Fruit fly (Drosophila melanogaster) whole organism, prepupa: ENCODE data around the gene CG2129.
A peak's percentile ranks its signal among the peaks of the same experiment; 100 is the strongest.

Experiments
- Blimp-1 ChIP-seq: fragments of 200-800 bp; sonication (Bioruptor generic); optimal IDR thresholded peaks from 3 replicates; lab custom pipeline; 2017; ENCODE audit warnings: missing biosample characterization, missing genetic modification characterization, mild to moderate bottlenecking, moderate library complexity, missing genetic modification reagents
- CG10669 ChIP-seq: fragments of 200-800 bp; sonication (Bioruptor generic); optimal IDR thresholded peaks from 3 replicates; lab custom pipeline; 2018; ENCODE audit warnings: missing biosample characterization, mild to moderate bottlenecking, missing genetic modification characterization, moderate library complexity
- CG1621 ChIP-seq: fragments of 200-800 bp; sonication (Bioruptor generic); optimal IDR thresholded peaks from 3 replicates; lab custom pipeline; 2018; ENCODE audit warnings: missing biosample characterization, mild to moderate bottlenecking, missing genetic modification characterization
- CG16779 ChIP-seq: fragments of 200-800 bp; sonication (Bioruptor generic); optimal IDR thresholded peaks from 3 replicates; lab custom pipeline; 2017; ENCODE audit warnings: missing biosample characterization, mild to moderate bottlenecking, missing genetic modification characterization
- CG31627 ChIP-seq: fragments of 200-800 bp; sonication (Bioruptor generic); optimal IDR thresholded peaks from 3 replicates; lab custom pipeline; 2016; ENCODE audit warnings: missing biosample characterization, missing genetic modification characterization
- CG32006 ChIP-seq: fragments of 200-800 bp; sonication (Bioruptor generic); optimal IDR thresholded peaks from 3 replicates; lab custom pipeline; 2017; ENCODE audit warnings: missing biosample characterization, mild to moderate bottlenecking, missing genetic modification characterization
- CG34406 ChIP-seq: fragments of 200-800 bp; sonication (Bioruptor generic); optimal IDR thresholded peaks from 3 replicates; lab custom pipeline; 2016; ENCODE audit warnings: missing biosample characterization, missing genetic modification characterization
- CG3919 ChIP-seq: fragments of 200-800 bp; sonication (Bioruptor generic); optimal IDR thresholded peaks from 3 replicates; lab custom pipeline; 2016; ENCODE audit warnings: missing biosample characterization, missing genetic modification characterization
- CG6854 ChIP-seq: fragments of 200-800 bp; sonication (Bioruptor generic); optimal IDR thresholded peaks from 2 replicates; lab custom pipeline; 2017; ENCODE audit warnings: missing biosample characterization, mild to moderate bottlenecking, missing genetic modification characterization
- CG8632 ChIP-seq: fragments of 200-800 bp; sonication (Bioruptor generic); optimal IDR thresholded peaks from 3 replicates; lab custom pipeline; 2016; ENCODE audit warnings: missing biosample characterization, missing genetic modification characterization
- Eip75B ChIP-seq: fragments of 200-800 bp; sonication (Bioruptor generic); optimal IDR thresholded peaks from 3 replicates; lab custom pipeline; 2016; ENCODE audit warnings: missing biosample characterization, missing genetic modification characterization
- Eip78C ChIP-seq: fragments of 200-800 bp; sonication (Bioruptor generic); peaks from one replicate; lab custom pipeline; 2016; ENCODE audit warnings: missing biosample characterization, missing genetic modification characterization
- Ets21C ChIP-seq: fragments of 200-800 bp; sonication (Bioruptor generic); optimal IDR thresholded peaks from 3 replicates; lab custom pipeline; 2016; ENCODE audit warnings: missing biosample characterization, missing genetic modification characterization
- Hr4 ChIP-seq: fragments of 200-800 bp; sonication (Bioruptor generic); optimal IDR thresholded peaks from 3 replicates; lab custom pipeline; 2016; ENCODE audit warnings: missing biosample characterization, missing genetic modification characterization
- Sox14 ChIP-seq: fragments of 200-800 bp; sonication (Bioruptor generic); optimal IDR thresholded peaks from 3 replicates; lab custom pipeline; 2016; ENCODE audit warnings: missing biosample characterization, missing genetic modification characterization
- dsx ChIP-seq: fragments of 200-800 bp; optimal IDR thresholded peaks from 3 replicates; lab custom pipeline; 2019; ENCODE audit warnings: missing biosample characterization, mild to moderate bottlenecking, missing genetic modification characterization, moderate library complexity; ENCODE audit not compliant: poor library complexity, severe bottlenecking
- net ChIP-seq: fragments of 200-800 bp; sonication (Bioruptor generic); optimal IDR thresholded peaks from 3 replicates; lab custom pipeline; 2016; ENCODE audit warnings: missing biosample characterization, missing genetic modification characterization
- pdm3 ChIP-seq: fragments of 200-800 bp; sonication (Bioruptor generic); optimal IDR thresholded peaks from 3 replicates; lab custom pipeline; 2016; ENCODE audit warnings: missing biosample characterization, missing genetic modification characterization
- salr ChIP-seq, 2 experiments: fragments of 200-800 bp; sonication (Bioruptor generic); optimal IDR thresholded peaks; 3 replicates each; lab custom pipeline; 2016 to 2018; ENCODE audit warnings: missing biosample characterization in 2 of 2, missing genetic modification characterization in 2 of 2, mild to moderate bottlenecking in 1 of 2
- spab ChIP-seq: fragments of 200-800 bp; sonication (Bioruptor generic); optimal IDR thresholded peaks from 2 replicates; lab custom pipeline; 2017; ENCODE audit warnings: missing biosample characterization, mild to moderate bottlenecking, missing genetic modification characterization, missing genetic modification reagents
- svp ChIP-seq: fragments of 200-800 bp; sonication (Bioruptor generic); peaks from one replicate; lab custom pipeline; 2016; ENCODE audit warnings: missing biosample characterization, missing genetic modification characterization

CG2129 gene

DNA sequence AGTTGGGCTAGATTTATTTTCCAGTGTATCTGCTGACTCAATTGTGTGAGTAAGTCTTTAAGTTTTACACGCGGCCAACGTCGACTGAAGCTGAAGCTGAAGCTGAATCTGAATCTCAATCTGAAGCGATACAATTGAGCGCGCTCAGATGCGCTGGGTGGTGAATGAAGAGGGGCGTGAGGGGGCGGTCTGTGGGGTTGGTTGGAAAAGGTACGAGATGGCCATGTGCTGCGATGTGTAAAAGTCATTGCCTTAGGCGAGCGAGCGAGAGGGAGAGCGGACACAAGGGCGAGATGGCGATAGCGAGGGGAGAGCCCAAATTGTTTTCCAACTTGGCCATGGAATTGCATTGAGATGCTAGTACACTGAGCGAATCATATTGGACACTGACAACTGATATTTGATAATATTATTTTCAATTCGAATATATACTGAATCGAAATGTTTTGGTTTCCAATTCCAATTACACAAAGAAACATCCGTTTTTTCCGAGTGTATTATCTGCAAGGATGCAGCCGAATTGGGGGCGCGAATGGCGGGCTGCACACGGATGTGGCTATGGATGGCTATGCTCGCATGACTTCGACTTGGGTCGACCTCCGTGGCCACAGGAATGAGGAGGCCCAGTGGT is 51.1 kb downstream of the CG2129 start (continued):
- peak; percentile 69 for TF ChIP-seq CG32006
- TF ChIP-seq CG1621 (tag; lab: Kevin White, UChicago) = peak; percentile 68
- peak; percentile 66 for TF ChIP-seq CG31627 (GFP tag; lab: Kevin White, UChicago)
- peak; percentile 79 for TF ChIP-seq Eip75B (GFP tag; lab: Kevin White, UChicago)
- peak; percentile 70 for TF ChIP-seq pdm3 (GFP tag; lab: Kevin White, UChicago)
- peak; percentile 76 for TF ChIP-seq Sox14
- peak; percentile 62 for TF ChIP-seq CG34406 (GFP tag; lab: Kevin White, UChicago)
- TF ChIP-seq dsx (GFP tag; lab: Kevin White, UChicago) = peak; percentile 55
- peak; percentile 64 for TF ChIP-seq CG10669
- peak; percentile 26 for TF ChIP-seq Blimp-1 (GFP tag; lab: Kevin White, UChicago)
- TF ChIP-seq net (GFP tag; lab: Kevin White, UChicago) = peak; percentile 13
- peak; percentile 34 for TF ChIP-seq spab
- peak; percentile 7 for TF ChIP-seq CG16779
- TF ChIP-seq svp (GFP tag; lab: Kevin White, UChicago) = peak; percentile 88
- TF ChIP-seq CG3919 (GFP tag; lab: Kevin White, UChicago) = peak; percentile 82
- TF ChIP-seq CG8632 (GFP tag; lab: Kevin White, UChicago) = peak; percentile 53
- TF ChIP-seq Ets21C (GFP tag; lab: Kevin White, UChicago) = peak; percentile 62
- TF ChIP-seq Hr4 (GFP tag; lab: Kevin White, UChicago) = peak; percentile 59
- peak; percentile 56 for TF ChIP-seq CG6854 (GFP tag; lab: Kevin White, UChicago)
- peak; percentile 93 for TF ChIP-seq Eip78C (GFP tag; lab: Kevin White, UChicago)
- TF ChIP-seq salr (GFP tag; optimal IDR thresholded peaks at IDR 0.05; lab: Kevin White, UChicago) = peak; percentile 26 to 39
- TF ChIP-seq, all 60 proteins: peak for 57
